Fruit fly (Drosophila melanogaster) whole organism, wandering third instar larva: ENCODE measurements around the gene scu.

Source experiments
- Abd-B ChIP-seq: fragments of >200 bp; optimal IDR thresholded peaks from 2 replicates; lab custom pipeline; 2017; ENCODE audit warnings: missing biosample characterization, missing genetic modification characterization
- CG32264 ChIP-seq: fragments of 200-800 bp; sonication (Bioruptor generic); optimal IDR thresholded peaks from 2 replicates; lab custom pipeline; 2016; ENCODE audit warnings: missing biosample characterization, missing genetic modification characterization
- CG9705 ChIP-seq: fragments of 200-800 bp; sonication (Bioruptor generic); optimal IDR thresholded peaks from 2 replicates; lab custom pipeline; 2018; ENCODE audit warnings: missing biosample characterization, mild to moderate bottlenecking, missing genetic modification characterization
- CrebA ChIP-seq: fragments of 200-800 bp; sonication (Bioruptor generic); optimal IDR thresholded peaks from 2 replicates; lab custom pipeline; 2016; ENCODE audit warnings: missing biosample characterization, mild to moderate bottlenecking, missing genetic modification characterization, borderline replicate concordance
- Dfd ChIP-seq: fragments of >200 bp; optimal IDR thresholded peaks from 2 replicates; lab custom pipeline; 2017; ENCODE audit warnings: missing biosample characterization, missing genetic modification characterization
- Dif ChIP-seq: fragments of 200-275, 200-300 bp; sonication (Bioruptor generic); optimal IDR thresholded peaks from 2 replicates; lab custom pipeline; 2018; ENCODE audit warnings: missing biosample characterization, missing genetic modification characterization; ENCODE audit not compliant: partially characterized antibody
- GATAd ChIP-seq: sonication (Bioruptor generic); optimal IDR thresholded peaks from 2 replicates; lab custom pipeline; 2016; ENCODE audit warnings: missing biosample characterization, missing genetic modification characterization
- HLH106 ChIP-seq: fragments of 200-800 bp; optimal IDR thresholded peaks from 3 replicates; lab custom pipeline; 2019; ENCODE audit warnings: missing biosample characterization, mild to moderate bottlenecking, missing genetic modification characterization, moderate library complexity
- Hnf4 ChIP-seq: fragments of 200-800 bp; sonication (Bioruptor generic); optimal IDR thresholded peaks from 2 replicates; lab custom pipeline; 2016; ENCODE audit warnings: missing biosample characterization, mild to moderate bottlenecking, missing genetic modification characterization
- Hr78 ChIP-seq: fragments of >200 bp; optimal IDR thresholded peaks from 2 replicates; lab custom pipeline; 2017; ENCODE audit warnings: missing biosample characterization, missing genetic modification characterization
- Hr83 ChIP-seq: fragments of 200-300 bp; sonication (Bioruptor generic); optimal IDR thresholded peaks from 2 replicates; lab custom pipeline; 2016; ENCODE audit warnings: missing biosample characterization, mild to moderate bottlenecking, missing genetic modification characterization, moderate library complexity; ENCODE audit not compliant: poor library complexity, severe bottlenecking
- Jra ChIP-seq: sonication (Bioruptor generic); optimal IDR thresholded peaks from 2 replicates; lab custom pipeline; 2016; ENCODE audit warnings: missing biosample characterization, missing genetic modification characterization
- Myc ChIP-seq: fragments of >200 bp; optimal IDR thresholded peaks from 2 replicates; lab custom pipeline; 2017
- N ChIP-seq: fragments of >200 bp; optimal IDR thresholded peaks from 2 replicates; lab custom pipeline; 2018; ENCODE audit warnings: missing biosample characterization, missing external identifiers, missing genetic modification characterization
- Rel ChIP-seq, 2 experiments: fragments of 200-800 bp; sonication (Bioruptor generic) in 1 of 2; optimal IDR thresholded peaks; 2 replicates in 1 of 2; 3 replicates in 1 of 2; lab custom pipeline; 2016 to 2019; ENCODE audit warnings: mild to moderate bottlenecking in 2 of 2, missing biosample characterization in 2 of 2, missing genetic modification characterization in 2 of 2, moderate library complexity in 1 of 2
- Sp1 ChIP-seq: fragments of 200-800 bp; sonication (Bioruptor generic); optimal IDR thresholded peaks from 3 replicates; lab custom pipeline; 2019; ENCODE audit warnings: missing biosample characterization, mild to moderate bottlenecking, missing genetic modification characterization, moderate library complexity
- Vsx2 ChIP-seq: fragments of 200-300, 225-300 bp; sonication (Bioruptor generic); optimal IDR thresholded peaks from 2 replicates; lab custom pipeline; 2018; ENCODE audit warnings: missing biosample characterization, missing genetic modification characterization; ENCODE audit not compliant: partially characterized antibody
- br ChIP-seq: fragments of 200-800 bp; sonication (Bioruptor generic); optimal IDR thresholded peaks from 2 replicates; lab custom pipeline; 2016; ENCODE audit warnings: missing biosample characterization, missing genetic modification characterization
- brk ChIP-seq: fragments of 200-800 bp; sonication (Bioruptor generic); optimal IDR thresholded peaks from 2 replicates; lab custom pipeline; 2016; ENCODE audit warnings: missing biosample characterization, mild to moderate bottlenecking, missing genetic modification characterization
- dl ChIP-seq, 2 experiments: fragments of 175-275, 200-275 bp in 1 of 2; fragments of 200-275 bp in 1 of 2; sonication (Bioruptor generic); optimal IDR thresholded peaks; lab custom pipeline; 2018; ENCODE audit warnings: mild to moderate bottlenecking in 2 of 2, missing biosample characterization in 2 of 2, missing genetic modification characterization in 2 of 2, moderate library complexity in 2 of 2; ENCODE audit not compliant: partially characterized antibody in 2 of 2, insufficient read depth in 1 of 2
- dmrt93B ChIP-seq: fragments of 200-800 bp; sonication (Bioruptor generic); optimal IDR thresholded peaks from 2 replicates; lab custom pipeline; 2018; ENCODE audit warnings: missing biosample characterization, mild to moderate bottlenecking, missing genetic modification characterization
- dsf ChIP-seq: sonication (Bioruptor generic); optimal IDR thresholded peaks from 2 replicates; lab custom pipeline; 2016; ENCODE audit warnings: missing biosample characterization, missing genetic modification characterization, borderline replicate concordance
- ey ChIP-seq: fragments of 200-800 bp; sonication (Bioruptor generic); optimal IDR thresholded peaks from 2 replicates; lab custom pipeline; 2016; ENCODE audit warnings: missing biosample characterization, missing genetic modification characterization
- foxo ChIP-seq, 2 experiments: fragments of 200-800 bp; sonication (Bioruptor generic); optimal IDR thresholded peaks; 2 replicates in 1 of 2; 3 replicates in 1 of 2; lab custom pipeline; 2016 to 2017; ENCODE audit warnings: missing biosample characterization in 2 of 2, missing genetic modification characterization in 2 of 2
- h ChIP-seq: fragments of 200-800 bp; sonication (Bioruptor generic); optimal IDR thresholded peaks from 3 replicates; lab custom pipeline; 2016; ENCODE audit warnings: missing biosample characterization, mild to moderate bottlenecking, missing genetic modification characterization
- jim ChIP-seq: fragments of 175-275, 200-325 bp; sonication (Bioruptor generic); optimal IDR thresholded peaks from 2 replicates; lab custom pipeline; 2016; ENCODE audit warnings: missing biosample characterization, mild to moderate bottlenecking, missing genetic modification characterization
- lola ChIP-seq: fragments of >200 bp; optimal IDR thresholded peaks from 2 replicates; lab custom pipeline; 2017; ENCODE audit warnings: missing biosample characterization, missing genetic modification characterization
- pan ChIP-seq: fragments of >200 bp; optimal IDR thresholded peaks from 2 replicates; lab custom pipeline; 2017
- sage ChIP-seq: fragments of 200-800 bp; sonication (Bioruptor generic); optimal IDR thresholded peaks from 2 replicates; lab custom pipeline; 2016; ENCODE audit warnings: missing biosample characterization, mild to moderate bottlenecking, missing genetic modification characterization
- sv ChIP-seq: fragments of 200-800 bp; sonication (Bioruptor generic); optimal IDR thresholded peaks from 3 replicates; lab custom pipeline; 2016; ENCODE audit warnings: missing biosample characterization, missing genetic modification characterization
- tai ChIP-seq: sonication (Bioruptor generic); optimal IDR thresholded peaks from 2 replicates; lab custom pipeline; 2016; ENCODE audit warnings: missing biosample characterization, missing genetic modification characterization
- usp ChIP-seq: fragments of >200 bp; optimal IDR thresholded peaks from 2 replicates; lab custom pipeline; 2017; ENCODE audit warnings: missing biosample characterization, missing genetic modification characterization
- woc ChIP-seq: sonication (Bioruptor generic); optimal IDR thresholded peaks from 2 replicates; lab custom pipeline; 2016; ENCODE audit warnings: missing biosample characterization, mild to moderate bottlenecking, missing genetic modification characterization

The scu gene

dm6 chrX:18101098-18101711, 10.1 kb downstream of the scu start, which contains the start of gene Mvb12:
Mvb12 (minus strand) TSS chrX:18101314.
- peak; percentile 8 for TF ChIP-seq Hnf4 (GFP tag; lab: Kevin White, UChicago)
- TF ChIP-seq usp (GFP tag; lab: Kevin White, UChicago): no peak
- TF ChIP-seq Rel (GFP tag; optimal IDR thresholded peaks at IDR 0.05; lab: Kevin White, UChicago): no peak
- TF ChIP-seq Rel (tag; optimal IDR thresholded peaks at IDR 0.05; lab: Kevin White, UChicago): peak; percentile 30

- no peak for TF ChIP-seq Vsx2
- TF ChIP-seq jim: no peak
- peak in 1 of 2 experiments; percentile 11 for TF ChIP-seq foxo (GFP tag; optimal IDR thresholded peaks at IDR 0.05; lab: Kevin White, UChicago)
- TF ChIP-seq Hnf4 (GFP tag; lab: Kevin White, UChicago): no peak
- no peak for TF ChIP-seq Rel (GFP tag; optimal IDR thresholded peaks at IDR 0.05; lab: Kevin White, UChicago)
- TF ChIP-seq Rel (tag; optimal IDR thresholded peaks at IDR 0.05; lab: Kevin White, UChicago): no peak
- TF ChIP-seq HLH106 (tag; lab: Kevin White, UChicago): peak; percentile 10
- no peak for TF ChIP-seq Hr78 (GFP tag; lab: Kevin White, UChicago)
- no peak for TF ChIP-seq sv (GFP tag; lab: Kevin White, UChicago)
- TF ChIP-seq N (GFP tag; lab: Kevin White, UChicago): no peak
- TF ChIP-seq Dfd (GFP tag; lab: Kevin White, UChicago): no peak
- TF ChIP-seq CG32264 (GFP tag; lab: Kevin White, UChicago): no peak
- no peak for TF ChIP-seq ey
- TF ChIP-seq brk (GFP tag; lab: Kevin White, UChicago): no peak
- TF ChIP-seq usp (GFP tag; lab: Kevin White, UChicago): no peak
- no peak for TF ChIP-seq CrebA
- no peak for TF ChIP-seq lola (GFP tag; lab: Kevin White, UChicago)
- TF ChIP-seq sage (GFP tag; lab: Kevin White, UChicago): no peak
- TF ChIP-seq Jra (GFP tag; lab: Kevin White, UChicago): no peak
- TF ChIP-seq CG9705: no peak
- TF ChIP-seq Hr83 (GFP tag; lab: Kevin White, UChicago): peak; percentile 5
- no peak for TF ChIP-seq Myc (lab: Kevin White, UChicago)
- TF ChIP-seq woc (GFP tag; lab: Kevin White, UChicago): no peak
- TF ChIP-seq dl (GFP tag; optimal IDR thresholded peaks at IDR 0.05; lab: Kevin White, UChicago; ENCODE audit: insufficient read depth in 1 of 2, partially characterized antibody in 2 of 2): no peak
Observed at dm6 chrX:18101778-18102177, 10.7 kb downstream of the scu start, which contains the start of gene Taf8. Taf8 (plus strand) TSS chrX:18101970.

dm6 chrX:18103353-18103752, 12.3 kb downstream of the scu start, which contains the start of gene CG7135:
CG7135 (plus strand) TSS chrX:18103653.
- no peak for TF ChIP-seq Hr83 (GFP tag; lab: Kevin White, UChicago)
- TF ChIP-seq Sp1: no peak
- TF ChIP-seq Dif (GFP tag; lab: Kevin White, UChicago): no peak
- no peak for TF ChIP-seq br
- TF ChIP-seq h (GFP tag; lab: Kevin White, UChicago): no peak
- no peak for TF ChIP-seq tai (GFP tag; lab: Kevin White, UChicago)
- no peak for TF ChIP-seq Myc (lab: Kevin White, UChicago)
- no peak for TF ChIP-seq sv (GFP tag; lab: Kevin White, UChicago)
- TF ChIP-seq jim: no peak
- TF ChIP-seq sage (GFP tag; lab: Kevin White, UChicago): no peak
- no peak for TF ChIP-seq dsf
- TF ChIP-seq Vsx2: no peak

dm6 chrX:18106686-18107085, 15.6 kb downstream of the scu start:
- TF ChIP-seq dmrt93B (GFP tag; lab: Kevin White, UChicago): no peak
- no peak for TF ChIP-seq pan (lab: Kevin White, UChicago)

dm6 chrX:18108676-18109075, 17.6 kb downstream of the scu start:
- TF ChIP-seq pan (lab: Kevin White, UChicago) (no peak), tai (GFP tag; lab: Kevin White, UChicago) (no peak), Myc (lab: Kevin White, UChicago) (no peak), Abd-B (GFP tag; lab: Kevin White, UChicago) (no peak), Sp1 (no peak), dsf (no peak), usp (GFP tag; lab: Kevin White, UChicago) (no peak), Jra (GFP tag; lab: Kevin White, UChicago) (no peak), sage (GFP tag; lab: Kevin White, UChicago) (no peak), Hr78 (GFP tag; lab: Kevin White, UChicago) (no peak), Dif (GFP tag; lab: Kevin White, UChicago) (no peak), woc (GFP tag; lab: Kevin White, UChicago) (no peak), GATAd (GFP tag; lab: Kevin White, UChicago) (no peak), CrebA (no peak), dl (GFP tag; optimal IDR thresholded peaks at IDR 0.05; lab: Kevin White, UChicago; ENCODE audit: insufficient read depth in 1 of 2, partially characterized antibody in 2 of 2) (no peak), foxo (GFP tag; optimal IDR thresholded peaks at IDR 0.05; lab: Kevin White, UChicago) (no peak)
- TF ChIP-seq, all 38 proteins: peak for 0
